Fruit fly (Drosophila melanogaster) whole organism, embryonic: ENCODE data around the gene mRpS33.

Experiments
- Abd-B ChIP-seq: fragments of 200-800 bp; sonication (Bioruptor generic); optimal IDR thresholded peaks from 2 replicates; lab custom pipeline; 2018; ENCODE audit warnings: missing biosample characterization, mild to moderate bottlenecking, missing genetic modification characterization, moderate library complexity
- Bgb ChIP-seq: fragments of 200-800 bp; sonication (Bioruptor generic); IDR thresholded peaks from 2 replicates; pipeline ENCODE4 v1.3.6; 2022; ENCODE audit warnings: missing biosample characterization, missing genetic modification characterization; ENCODE audit not compliant: partially characterized antibody
- C15 ChIP-seq: fragments of 200-800 bp; sonication (Bioruptor generic); IDR thresholded peaks from 3 replicates; pipeline ENCODE4 v1.3.6; 2022; ENCODE audit warnings: missing biosample characterization, missing genetic modification characterization
- CG12071 ChIP-seq: fragments of 200-800 bp; sonication (Bioruptor generic); optimal IDR thresholded peaks from 3 replicates; lab custom pipeline; 2018; ENCODE audit warnings: missing biosample characterization, mild to moderate bottlenecking, missing genetic modification characterization
- CG12942 ChIP-seq: fragments of 200-800 bp; sonication (Bioruptor generic); optimal IDR thresholded peaks from 3 replicates; lab custom pipeline; 2016; ENCODE audit warnings: missing biosample characterization, missing genetic modification characterization
- CG14014 ChIP-seq: fragments of 200-800 bp; sonication (Bioruptor generic); IDR thresholded peaks from 2 replicates; pipeline ENCODE4 v1.3.6; 2022; ENCODE audit warnings: missing biosample characterization, missing genetic modification characterization
- CG14710 ChIP-seq: fragments of 200-800 bp; sonication (Bioruptor generic); optimal IDR thresholded peaks from 3 replicates; lab custom pipeline; 2019; ENCODE audit warnings: missing biosample characterization, mild to moderate bottlenecking, missing genetic modification characterization, moderate library complexity
- CG15011 ChIP-seq: fragments of 200-800 bp; sonication (Bioruptor generic); optimal IDR thresholded peaks from 3 replicates; lab custom pipeline; 2018; ENCODE audit warnings: missing biosample characterization, mild to moderate bottlenecking, missing genetic modification characterization
- CG1529 ChIP-seq: fragments of 200-800 bp; sonication (Bioruptor generic); optimal IDR thresholded peaks from 3 replicates; lab custom pipeline; 2018; ENCODE audit warnings: missing biosample characterization, missing genetic modification characterization
- CG18262 ChIP-seq: fragments of 200-800 bp; optimal IDR thresholded peaks from 3 replicates; lab custom pipeline; 2019; ENCODE audit warnings: missing biosample characterization, mild to moderate bottlenecking, missing genetic modification characterization, moderate library complexity
- CG2202 ChIP-seq: fragments of 200-800 bp; sonication (Bioruptor generic); optimal IDR thresholded peaks from 2 replicates; lab custom pipeline; 2018; ENCODE audit warnings: missing biosample characterization, mild to moderate bottlenecking, missing genetic modification characterization
- CG30403 ChIP-seq: fragments of 200-800 bp; sonication (Bioruptor generic); optimal IDR thresholded peaks from 3 replicates; lab custom pipeline; 2016; ENCODE audit warnings: missing biosample characterization, missing genetic modification characterization
- CG3163 ChIP-seq: fragments of 200-800 bp; sonication (Bioruptor generic); optimal IDR thresholded peaks from 3 replicates; lab custom pipeline; 2016; ENCODE audit warnings: missing biosample characterization, missing genetic modification characterization
- CG32772 ChIP-seq: fragments of 200-800 bp; sonication (Bioruptor generic); IDR thresholded peaks from 2 replicates; pipeline ENCODE4 v1.3.6; 2022; ENCODE audit warnings: missing biosample characterization, missing genetic modification characterization
- CG42726 ChIP-seq: fragments of 200-800 bp; sonication (Bioruptor generic); IDR thresholded peaks from 2 replicates; pipeline ENCODE4 v1.3.6; 2022; ENCODE audit warnings: missing biosample characterization, missing genetic modification characterization; ENCODE audit not compliant: partially characterized antibody
- CG6813 ChIP-seq: fragments of 200-800 bp; sonication (Bioruptor generic); optimal IDR thresholded peaks from 2 replicates; lab custom pipeline; 2017; ENCODE audit warnings: missing biosample characterization, missing genetic modification characterization, mild to moderate bottlenecking, moderate library complexity, missing genetic modification reagents
- CG9932 ChIP-seq: fragments of 200-800 bp; sonication (Bioruptor generic); IDR thresholded peaks from 2 replicates; pipeline ENCODE4 v1.3.6; 2022; ENCODE audit warnings: missing biosample characterization, missing genetic modification characterization
- Chrac-16 ChIP-seq: fragments of 200-800 bp; sonication (Bioruptor generic); optimal IDR thresholded peaks from 3 replicates; lab custom pipeline; 2016; ENCODE audit warnings: missing biosample characterization, missing genetic modification characterization
- CoRest ChIP-seq: fragments of 200-800 bp; sonication (Bioruptor generic); optimal IDR thresholded peaks from 3 replicates; lab custom pipeline; 2018; ENCODE audit warnings: missing biosample characterization, mild to moderate bottlenecking, missing genetic modification characterization, moderate library complexity
- Dip3 ChIP-seq: fragments of 200-800 bp; sonication (Bioruptor generic); optimal IDR thresholded peaks from 3 replicates; lab custom pipeline; 2016; ENCODE audit warnings: missing biosample characterization, missing genetic modification characterization
- Dll ChIP-seq: fragments of 200-800 bp; sonication (Bioruptor generic); IDR thresholded peaks from 4 replicates; pipeline ENCODE4 v1.3.6; 2022; ENCODE audit warnings: missing biosample characterization, missing genetic modification characterization; ENCODE audit not compliant: partially characterized antibody
- ERR ChIP-seq: fragments of 200-800 bp; sonication (Bioruptor generic); optimal IDR thresholded peaks from 2 replicates; lab custom pipeline; 2016; ENCODE audit warnings: missing biosample characterization, missing genetic modification characterization
- Ets97D ChIP-seq: fragments of 200-800 bp; sonication (Bioruptor generic); optimal IDR thresholded peaks from 3 replicates; lab custom pipeline; 2016; ENCODE audit warnings: missing biosample characterization, missing genetic modification characterization
- HLH4C ChIP-seq: fragments of 200-800 bp; sonication (Bioruptor generic); IDR thresholded peaks from 3 replicates; pipeline ENCODE4 v1.3.6; 2022; ENCODE audit warnings: missing biosample characterization, missing genetic modification characterization; ENCODE audit not compliant: partially characterized antibody
- HLH54F ChIP-seq: fragments of 200-800 bp; sonication (Bioruptor generic); optimal IDR thresholded peaks from 3 replicates; lab custom pipeline; 2016; ENCODE audit warnings: missing biosample characterization, missing genetic modification characterization
- HmgZ ChIP-seq: fragments of 200-800 bp; sonication (Bioruptor generic); optimal IDR thresholded peaks from 2 replicates; lab custom pipeline; 2018; ENCODE audit warnings: missing biosample characterization, mild to moderate bottlenecking, missing genetic modification characterization
- Jarid2 ChIP-seq: fragments of 200-800 bp; sonication (Bioruptor generic); optimal IDR thresholded peaks from 3 replicates; lab custom pipeline; 2017; ENCODE audit warnings: mild to moderate bottlenecking, missing biosample characterization, missing genetic modification reagents, missing genetic modification characterization
- MTF-1 ChIP-seq: fragments of 200-800 bp; sonication (Bioruptor generic); optimal IDR thresholded peaks from 2 replicates; lab custom pipeline; 2018; ENCODE audit warnings: missing biosample characterization, mild to moderate bottlenecking, missing genetic modification characterization, borderline replicate concordance
- NC2α ChIP-seq: fragments of 200-800 bp; sonication (Bioruptor generic); optimal IDR thresholded peaks from 2 replicates; lab custom pipeline; 2016; ENCODE audit warnings: missing biosample characterization, missing genetic modification characterization
- Nf-YB ChIP-seq: fragments of 200-800 bp; sonication (Bioruptor generic); optimal IDR thresholded peaks from 3 replicates; lab custom pipeline; 2019; ENCODE audit warnings: missing biosample characterization, mild to moderate bottlenecking, missing genetic modification characterization, moderate library complexity
- Sry-β ChIP-seq: fragments of 200-800 bp; sonication (Bioruptor generic); optimal IDR thresholded peaks from 2 replicates; lab custom pipeline; 2018; ENCODE audit warnings: missing biosample characterization, mild to moderate bottlenecking, missing genetic modification characterization, moderate library complexity
- bbx ChIP-seq: fragments of 200-800 bp; sonication (Bioruptor generic); IDR thresholded peaks from 2 replicates; pipeline ENCODE4 v1.3.6; 2022; ENCODE audit warnings: missing biosample characterization, missing genetic modification characterization; ENCODE audit not compliant: partially characterized antibody
- cad ChIP-seq: fragments of >200 bp; optimal IDR thresholded peaks from 2 replicates; lab custom pipeline; 2017; ENCODE audit warnings: missing biosample characterization, missing genetic modification characterization
- ci ChIP-seq: fragments of 200-800 bp; sonication (Bioruptor generic); IDR thresholded peaks from 3 replicates; pipeline ENCODE4 v1.3.6; 2022; ENCODE audit warnings: missing biosample characterization, missing genetic modification characterization
- ems ChIP-seq: fragments of 200-800 bp; sonication (Bioruptor generic); optimal IDR thresholded peaks from 3 replicates; lab custom pipeline; 2016; ENCODE audit warnings: missing biosample characterization, missing genetic modification characterization
- ham ChIP-seq: fragments of 200-800 bp; sonication (Bioruptor generic); IDR thresholded peaks from 2 replicates; pipeline ENCODE4 v1.3.6; 2022; ENCODE audit warnings: missing biosample characterization, missing genetic modification characterization
- her ChIP-seq: fragments of 200-800 bp; sonication (Bioruptor generic); optimal IDR thresholded peaks from 2 replicates; lab custom pipeline; 2016; ENCODE audit warnings: missing biosample characterization, missing genetic modification characterization
- ind ChIP-seq: fragments of 200-800 bp; sonication (Bioruptor generic); optimal IDR thresholded peaks from 3 replicates; lab custom pipeline; 2016; ENCODE audit warnings: missing biosample characterization, missing genetic modification characterization
- lab ChIP-seq: fragments of 200-800 bp; sonication (Bioruptor generic); optimal IDR thresholded peaks from 3 replicates; lab custom pipeline; 2017; ENCODE audit warnings: missing biosample characterization, missing genetic modification characterization, mild to moderate bottlenecking, moderate library complexity, missing genetic modification reagents
- lbe ChIP-seq: fragments of 200-800 bp; sonication (Bioruptor generic); optimal IDR thresholded peaks from 2 replicates; lab custom pipeline; 2016; ENCODE audit warnings: missing biosample characterization, mild to moderate bottlenecking, missing genetic modification characterization
- nmo ChIP-seq: fragments of 200-800 bp; sonication (Bioruptor generic); optimal IDR thresholded peaks from 2 replicates; lab custom pipeline; 2018; ENCODE audit warnings: missing biosample characterization, mild to moderate bottlenecking, missing genetic modification characterization, moderate library complexity
- onecut ChIP-seq: fragments of 200-800 bp; sonication (Bioruptor generic); IDR thresholded peaks from 2 replicates; pipeline ENCODE4 v1.3.6; 2022; ENCODE audit warnings: missing biosample characterization, missing genetic modification characterization
- pan ChIP-seq, 4 experiments: fragments of >200 bp in 3 of 4; fragments of 200-800 bp in 1 of 4; sonication (Bioruptor generic) in 1 of 4; optimal IDR thresholded peaks in 3 of 4; IDR thresholded peaks in 1 of 4; 2 replicates each; pipeline versions ENCODE4 v1.3.6 to Lab custom; 2017 to 2022; ENCODE audit warnings: missing biosample characterization in 2 of 4, missing genetic modification characterization in 2 of 4, mixed read lengths in 1 of 4
- sens ChIP-seq: fragments of 200-800 bp; sonication (Bioruptor generic); peaks from one replicate; lab custom pipeline; 2016; ENCODE audit warnings: missing biosample characterization, missing genetic modification characterization
- shn ChIP-seq: fragments of 200-800 bp; sonication (Bioruptor generic); optimal IDR thresholded peaks from 3 replicates; lab custom pipeline; 2016; ENCODE audit warnings: missing biosample characterization, missing genetic modification characterization
- slbo ChIP-seq: fragments of 200-800 bp; sonication (Bioruptor generic); IDR thresholded peaks from 2 replicates; pipeline ENCODE4 v1.3.6; 2022; ENCODE audit warnings: missing biosample characterization, missing genetic modification characterization
- tin ChIP-seq: fragments of 200-800 bp; sonication (Bioruptor generic); optimal IDR thresholded peaks from 3 replicates; lab custom pipeline; 2016; ENCODE audit warnings: missing biosample characterization, missing genetic modification characterization
- tna ChIP-seq: fragments of 200-800 bp; sonication (Bioruptor generic); IDR thresholded peaks from 2 replicates; pipeline ENCODE4 v1.3.6; 2022; ENCODE audit warnings: missing biosample characterization, missing genetic modification characterization; ENCODE audit not compliant: partially characterized antibody
- zen2 ChIP-seq: fragments of 200-800 bp; sonication (Bioruptor generic); IDR thresholded peaks from 3 replicates; pipeline ENCODE4 v1.3.6; 2022; ENCODE audit warnings: missing biosample characterization, missing genetic modification characterization; ENCODE audit not compliant: partially characterized antibody

The mRpS33 gene

DNA sequence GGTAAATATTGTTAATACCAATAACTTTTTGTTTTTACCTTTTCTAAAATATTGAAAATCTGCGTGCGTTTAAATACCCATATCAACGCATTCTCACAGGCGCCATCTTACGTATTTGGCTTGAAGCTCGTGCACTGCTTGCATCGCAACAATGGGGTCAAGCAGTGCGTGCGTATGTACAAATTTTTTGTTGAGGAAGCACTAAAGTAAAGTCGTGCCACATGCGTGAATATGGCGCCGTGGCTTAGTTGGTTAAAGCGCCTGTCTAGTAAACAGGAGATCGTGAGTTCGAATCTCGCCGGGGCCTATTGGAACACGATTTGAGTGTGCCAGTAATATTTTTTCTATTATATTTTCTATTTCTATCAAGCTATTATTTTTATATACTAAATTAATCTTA lies 4.7 kb downstream of the mRpS33 start (continued):
- TF ChIP-seq zen2 (peak; percentile 21; the same call in 1 of the 3 replicates), sens (GFP tag; lab: Kevin White, UChicago) (peak; percentile 45), onecut (peak; percentile 37; the same call in 1 of the 2 replicates), ci (GFP tag; lab: Robert Waterston, UW) (peak; percentile 78; the same call in 2 of the 3 replicates), nmo (GFP tag; lab: Kevin White, UChicago) (peak; percentile 40), CoRest (tag; lab: Kevin White, UChicago) (peak; percentile 49), ems (GFP tag; lab: Kevin White, UChicago) (peak; percentile 43), CG30403 (peak; percentile 28), ind (peak; percentile 11), Abd-B (peak; percentile 16), CG6813 (no peak), slbo (GFP tag; lab: Robert Waterston, UW) (peak; percentile 70), CG9932 (GFP tag; lab: Robert Waterston, UW) (peak; percentile 51; the same call in 1 of the 2 replicates), lbe (GFP tag; lab: Kevin White, UChicago) (no peak), Dll (GFP tag; lab: Robert Waterston, UW) (peak; percentile 44; the same call in 1 of the 4 replicates), Bgb (peak; percentile 80), CG32772 (0 out of 2 replicates have a peak, but pooled peaks have one; percentile 28), cad (GFP tag; lab: Kevin White, UChicago) (no peak), Chrac-16 (GFP tag; lab: Kevin White, UChicago) (peak; percentile 5), CG14014 (GFP tag; lab: Robert Waterston, UW) (no peak), bbx (GFP tag; lab: Robert Waterston, UW) (peak; percentile 65), CG15011 (GFP tag; lab: Kevin White, UChicago) (no peak), CG18262 (tag; lab: Kevin White, UChicago) (peak; percentile 13), NC2α (peak; percentile 51), tna (peak; percentile 85), lab (peak; percentile 17), HmgZ (tag; lab: Kevin White, UChicago) (peak; percentile 84), her (peak; percentile 58), shn (GFP tag; lab: Kevin White, UChicago) (peak; percentile 4), CG2202 (tag; lab: Kevin White, UChicago) (no peak), CG14710 (tag; lab: Kevin White, UChicago) (peak; percentile 24), CG1529 (GFP tag; lab: Kevin White, UChicago) (no peak), MTF-1 (GFP tag; lab: Kevin White, UChicago) (peak; percentile 55), HLH4C (GFP tag; lab: Robert Waterston, UW) (peak; percentile 53; the same call in 2 of the 3 replicates), Ets97D (GFP tag; lab: Kevin White, UChicago) (peak; percentile 40), Sry-β (no peak), C15 (GFP tag; lab: Robert Waterston, UW) (no peak), ham (GFP tag; lab: Robert Waterston, UW) (no peak), CG12071 (GFP tag; lab: Kevin White, UChicago) (peak; percentile 26), Dip3 (peak; percentile 16), Nf-YB (peak; percentile 9), CG3163 (GFP tag; lab: Kevin White, UChicago) (peak; percentile 55), CG12942 (GFP tag; lab: Kevin White, UChicago) (no peak), tin (GFP tag; lab: Kevin White, UChicago) (peak; percentile 33), HLH54F (peak; percentile 17), pan (optimal IDR thresholded peaks at IDR 0.05; lab: Kevin White, UChicago) (no peak), pan (GFP tag; optimal IDR thresholded peaks at IDR 0.05 in 1 of 2, IDR thresholded peaks at IDR 0.05 in 1 of 2) (peak in 1 of 2 experiments; percentile 59), Jarid2 (GFP tag; lab: Kevin White, UChicago) (no peak), CG42726 (peak; percentile 93), ERR (GFP tag; lab: Kevin White, UChicago) (peak; percentile 9)
